Fruit fly (Drosophila melanogaster) whole organism, embryonic: Measurements from ENCODE around the gene pasi2.

Experiments used
- ATbp ChIP-seq: fragments of 200-800 bp; sonication (Bioruptor generic); optimal IDR thresholded peaks from 2 replicates; lab custom pipeline; 2017; ENCODE audit warnings: missing biosample characterization, mild to moderate bottlenecking, missing genetic modification characterization, missing genetic modification reagents
- B-H1 ChIP-seq: fragments of 200-800 bp; sonication (Bioruptor generic); IDR thresholded peaks from 3 replicates; pipeline ENCODE4 v1.3.6; 2022; ENCODE audit warnings: missing biosample characterization, missing genetic modification characterization
- CG10565 ChIP-seq: fragments of 200-800 bp; sonication (Bioruptor generic); optimal IDR thresholded peaks from 3 replicates; lab custom pipeline; 2016; ENCODE audit warnings: missing biosample characterization, mild to moderate bottlenecking, missing genetic modification characterization
- CG11247 ChIP-seq: fragments of 200-800 bp; sonication (Bioruptor generic); IDR thresholded peaks from 2 replicates; pipeline ENCODE4 v1.3.6; 2022; ENCODE audit warnings: missing biosample characterization, missing genetic modification characterization
- CG11456 ChIP-seq: fragments of 200-800 bp; sonication (Bioruptor generic); IDR thresholded peaks from 3 replicates; pipeline ENCODE4 v1.3.6; 2022; ENCODE audit warnings: missing biosample characterization, missing genetic modification characterization
- CG12236 ChIP-seq: fragments of 200-800 bp; sonication (Bioruptor generic); optimal IDR thresholded peaks from 2 replicates; lab custom pipeline; 2016; ENCODE audit warnings: missing biosample characterization, missing genetic modification characterization
- CG1529 ChIP-seq: fragments of 200-800 bp; sonication (Bioruptor generic); optimal IDR thresholded peaks from 3 replicates; lab custom pipeline; 2018; ENCODE audit warnings: missing biosample characterization, missing genetic modification characterization
- CG1602 ChIP-seq: fragments of 200-800 bp; sonication (Bioruptor generic); optimal IDR thresholded peaks from 3 replicates; lab custom pipeline; 2016; ENCODE audit warnings: missing biosample characterization, missing genetic modification characterization
- CG16779 ChIP-seq: fragments of 200-800 bp; sonication (Bioruptor generic); IDR thresholded peaks from 2 replicates; pipeline ENCODE4 v1.3.6; 2022; ENCODE audit warnings: missing biosample characterization, missing genetic modification characterization
- CG17328 ChIP-seq: fragments of 200-800 bp; sonication (Bioruptor generic); IDR thresholded peaks from 2 replicates; pipeline ENCODE4 v1.3.6; 2022; ENCODE audit warnings: missing biosample characterization, missing genetic modification characterization
- CG1832 ChIP-seq: fragments of 200-800 bp; sonication (Bioruptor generic); optimal IDR thresholded peaks from 2 replicates; lab custom pipeline; 2017; ENCODE audit warnings: missing biosample characterization, mild to moderate bottlenecking, missing genetic modification characterization, inconsistent platforms
- CG2129 ChIP-seq: fragments of 200-800 bp; sonication (Bioruptor generic); IDR thresholded peaks from 2 replicates; pipeline ENCODE4 v1.3.6; 2022; ENCODE audit warnings: missing biosample characterization, missing genetic modification characterization; ENCODE audit not compliant: partially characterized antibody
- CG2202 ChIP-seq: fragments of 200-800 bp; sonication (Bioruptor generic); optimal IDR thresholded peaks from 2 replicates; lab custom pipeline; 2018; ENCODE audit warnings: missing biosample characterization, mild to moderate bottlenecking, missing genetic modification characterization
- CG2889 ChIP-seq: fragments of 200-800 bp; sonication (Bioruptor generic); IDR thresholded peaks from 3 replicates; pipeline ENCODE4 v1.3.6; 2022; ENCODE audit warnings: missing biosample characterization, missing genetic modification characterization
- CG30431 ChIP-seq: fragments of 200-800 bp; sonication (Bioruptor generic); optimal IDR thresholded peaks from 2 replicates; lab custom pipeline; 2017; ENCODE audit warnings: missing biosample characterization, missing genetic modification characterization
- CG4424 ChIP-seq: fragments of 200-800 bp; sonication (Bioruptor generic); optimal IDR thresholded peaks from 3 replicates; lab custom pipeline; 2016; ENCODE audit warnings: missing biosample characterization, missing genetic modification characterization
- CG4730 ChIP-seq: fragments of 200-800 bp; sonication (Bioruptor generic); IDR thresholded peaks from 2 replicates; pipeline ENCODE4 v1.3.6; 2022; ENCODE audit warnings: missing biosample characterization, missing genetic modification characterization
- CG6254 ChIP-seq: fragments of 200-800 bp; sonication (Bioruptor generic); optimal IDR thresholded peaks from 3 replicates; lab custom pipeline; 2017; ENCODE audit warnings: mild to moderate bottlenecking, missing biosample characterization, missing genetic modification reagents, missing genetic modification characterization
- CG6654 ChIP-seq: fragments of 200-800 bp; sonication (Bioruptor generic); optimal IDR thresholded peaks from 2 replicates; lab custom pipeline; 2017; ENCODE audit warnings: missing biosample characterization, mild to moderate bottlenecking, missing genetic modification characterization
- CG6683 ChIP-seq: fragments of 200-800 bp; sonication (Bioruptor generic); optimal IDR thresholded peaks from 2 replicates; lab custom pipeline; 2017; ENCODE audit warnings: missing biosample characterization, mild to moderate bottlenecking, missing genetic modification characterization, missing genetic modification reagents
- CG9215 ChIP-seq: fragments of 200-800 bp; sonication (Bioruptor generic); IDR thresholded peaks from 2 replicates; pipeline ENCODE4 v1.3.6; 2022; ENCODE audit warnings: missing biosample characterization, missing genetic modification characterization
- CG9876 ChIP-seq: fragments of 200-800 bp; sonication (Bioruptor generic); optimal IDR thresholded peaks from 2 replicates; lab custom pipeline; 2016; ENCODE audit warnings: missing biosample characterization, missing genetic modification characterization
- CG9932 ChIP-seq: fragments of 200-800 bp; sonication (Bioruptor generic); IDR thresholded peaks from 2 replicates; pipeline ENCODE4 v1.3.6; 2022; ENCODE audit warnings: missing biosample characterization, missing genetic modification characterization
- E2f2 ChIP-seq: fragments of 200-800 bp; sonication (Bioruptor generic); IDR thresholded peaks from 2 replicates; pipeline ENCODE4 v1.3.6; 2022; ENCODE audit warnings: missing biosample characterization, missing genetic modification characterization
- HmgZ ChIP-seq: fragments of 200-800 bp; sonication (Bioruptor generic); optimal IDR thresholded peaks from 2 replicates; lab custom pipeline; 2018; ENCODE audit warnings: missing biosample characterization, mild to moderate bottlenecking, missing genetic modification characterization
- NC2α ChIP-seq: fragments of 200-800 bp; sonication (Bioruptor generic); optimal IDR thresholded peaks from 2 replicates; lab custom pipeline; 2016; ENCODE audit warnings: missing biosample characterization, missing genetic modification characterization
- Ravus ChIP-seq: fragments of 200-800 bp; sonication (Bioruptor generic); IDR thresholded peaks from 2 replicates; pipeline ENCODE4 v1.3.6; 2022; ENCODE audit warnings: missing biosample characterization, missing genetic modification characterization
- Stat92E ChIP-seq, 3 experiments: fragments of >200 bp in 2 of 3; fragments of 200-800 bp in 1 of 3; sonication (Bioruptor generic) in 1 of 3; optimal IDR thresholded peaks; 2 replicates each; lab custom pipeline; 2017 to 2019; ENCODE audit warnings: missing biosample characterization in 3 of 3, missing genetic modification characterization in 3 of 3, mild to moderate bottlenecking in 1 of 3, moderate library complexity in 1 of 3
- ab ChIP-seq: fragments of 200-800 bp; sonication (Bioruptor generic); optimal IDR thresholded peaks from 2 replicates; lab custom pipeline; 2016; ENCODE audit warnings: missing biosample characterization, missing genetic modification characterization
- bowl ChIP-seq: fragments of 200-800 bp; sonication (Bioruptor generic); IDR thresholded peaks from 2 replicates; pipeline ENCODE4 v1.3.6; 2022; ENCODE audit warnings: missing biosample characterization, missing genetic modification characterization
- br ChIP-seq: fragments of >200 bp; optimal IDR thresholded peaks from 2 replicates; lab custom pipeline; 2017
- bsh ChIP-seq, 2 experiments: fragments of 200-800 bp; sonication (Bioruptor generic); optimal IDR thresholded peaks; 2 replicates each; lab custom pipeline; 2017 to 2018; ENCODE audit warnings: mild to moderate bottlenecking in 2 of 2, missing biosample characterization in 2 of 2, missing genetic modification characterization in 2 of 2, moderate library complexity in 1 of 2
- croc ChIP-seq: fragments of 200-800 bp; sonication (Bioruptor generic); conservative IDR thresholded peaks from 3 replicates; pipeline ENCODE4 v1.3.6; 2022; ENCODE audit warnings: missing biosample characterization, missing genetic modification characterization
- dysf ChIP-seq: fragments of 200-800 bp; sonication (Bioruptor generic); IDR thresholded peaks from 3 replicates; pipeline ENCODE4 v1.3.6; 2022; ENCODE audit warnings: missing biosample characterization, missing genetic modification characterization
- en ChIP-seq: fragments of 200-800 bp; sonication (Bioruptor generic); optimal IDR thresholded peaks from 2 replicates; lab custom pipeline; 2016; ENCODE audit warnings: missing biosample characterization, missing genetic modification characterization
- gcm2 ChIP-seq: fragments of 200-800 bp; sonication (Bioruptor generic); optimal IDR thresholded peaks from 2 replicates; lab custom pipeline; 2016; ENCODE audit warnings: missing biosample characterization, missing genetic modification characterization
- gem ChIP-seq: fragments of 200-800 bp; sonication (Bioruptor generic); optimal IDR thresholded peaks from 2 replicates; lab custom pipeline; 2019; ENCODE audit warnings: missing biosample characterization, mild to moderate bottlenecking, missing genetic modification characterization, moderate library complexity
- gsb-n ChIP-seq: fragments of 200-800 bp; sonication (Bioruptor generic); optimal IDR thresholded peaks from 3 replicates; lab custom pipeline; 2018; ENCODE audit warnings: missing biosample characterization, mild to moderate bottlenecking, missing genetic modification characterization
- jigr1 ChIP-seq: fragments of 200-800 bp; sonication (Bioruptor generic); IDR thresholded peaks from 3 replicates; pipeline ENCODE4 v1.3.6; 2022; ENCODE audit warnings: missing biosample characterization, missing genetic modification characterization
- odd ChIP-seq: fragments of 200-800 bp; sonication (Bioruptor generic); optimal IDR thresholded peaks from 2 replicates; lab custom pipeline; 2017; ENCODE audit warnings: missing biosample characterization, mild to moderate bottlenecking, missing genetic modification characterization
- pan ChIP-seq, 4 experiments: fragments of >200 bp in 3 of 4; fragments of 200-800 bp in 1 of 4; sonication (Bioruptor generic) in 1 of 4; optimal IDR thresholded peaks in 3 of 4; IDR thresholded peaks in 1 of 4; 2 replicates each; pipeline versions ENCODE4 v1.3.6 to Lab custom; 2017 to 2022; ENCODE audit warnings: missing biosample characterization in 2 of 4, missing genetic modification characterization in 2 of 4, mixed read lengths in 1 of 4
- pita ChIP-seq: fragments of 200-800 bp; sonication (Bioruptor generic); optimal IDR thresholded peaks from 2 replicates; lab custom pipeline; 2017; ENCODE audit warnings: missing biosample characterization, mild to moderate bottlenecking, missing genetic modification characterization
- row ChIP-seq: fragments of 200-800 bp; sonication (Bioruptor generic); IDR thresholded peaks from 3 replicates; pipeline ENCODE4 v1.3.6; 2022; ENCODE audit warnings: missing biosample characterization, missing genetic modification characterization
- schlank ChIP-seq: fragments of 200-800 bp; sonication (Bioruptor generic); optimal IDR thresholded peaks from 2 replicates; lab custom pipeline; 2018; ENCODE audit warnings: missing biosample characterization, mild to moderate bottlenecking, missing genetic modification characterization
- sd ChIP-seq: fragments of 200-800 bp; sonication (Bioruptor generic); optimal IDR thresholded peaks from 3 replicates; lab custom pipeline; 2018; ENCODE audit warnings: missing biosample characterization, mild to moderate bottlenecking, missing genetic modification characterization, moderate library complexity
- sim ChIP-seq: fragments of 200-800 bp; sonication (Bioruptor generic); IDR thresholded peaks from 2 replicates; pipeline ENCODE4 v1.3.6; 2022; ENCODE audit warnings: missing biosample characterization, missing genetic modification characterization
- tgo ChIP-seq: fragments of 200-800 bp; sonication (Bioruptor generic); IDR thresholded peaks from 3 replicates; pipeline ENCODE4 v1.3.6; 2022; ENCODE audit warnings: missing biosample characterization, missing genetic modification characterization
- tin ChIP-seq: fragments of 200-800 bp; sonication (Bioruptor generic); optimal IDR thresholded peaks from 3 replicates; lab custom pipeline; 2016; ENCODE audit warnings: missing biosample characterization, missing genetic modification characterization
- wek ChIP-seq: fragments of 200-800 bp; sonication (Bioruptor generic); optimal IDR thresholded peaks from 3 replicates; lab custom pipeline; 2018; ENCODE audit warnings: missing biosample characterization, mild to moderate bottlenecking, missing genetic modification characterization, moderate library complexity

pasi2 gene

DNA sequence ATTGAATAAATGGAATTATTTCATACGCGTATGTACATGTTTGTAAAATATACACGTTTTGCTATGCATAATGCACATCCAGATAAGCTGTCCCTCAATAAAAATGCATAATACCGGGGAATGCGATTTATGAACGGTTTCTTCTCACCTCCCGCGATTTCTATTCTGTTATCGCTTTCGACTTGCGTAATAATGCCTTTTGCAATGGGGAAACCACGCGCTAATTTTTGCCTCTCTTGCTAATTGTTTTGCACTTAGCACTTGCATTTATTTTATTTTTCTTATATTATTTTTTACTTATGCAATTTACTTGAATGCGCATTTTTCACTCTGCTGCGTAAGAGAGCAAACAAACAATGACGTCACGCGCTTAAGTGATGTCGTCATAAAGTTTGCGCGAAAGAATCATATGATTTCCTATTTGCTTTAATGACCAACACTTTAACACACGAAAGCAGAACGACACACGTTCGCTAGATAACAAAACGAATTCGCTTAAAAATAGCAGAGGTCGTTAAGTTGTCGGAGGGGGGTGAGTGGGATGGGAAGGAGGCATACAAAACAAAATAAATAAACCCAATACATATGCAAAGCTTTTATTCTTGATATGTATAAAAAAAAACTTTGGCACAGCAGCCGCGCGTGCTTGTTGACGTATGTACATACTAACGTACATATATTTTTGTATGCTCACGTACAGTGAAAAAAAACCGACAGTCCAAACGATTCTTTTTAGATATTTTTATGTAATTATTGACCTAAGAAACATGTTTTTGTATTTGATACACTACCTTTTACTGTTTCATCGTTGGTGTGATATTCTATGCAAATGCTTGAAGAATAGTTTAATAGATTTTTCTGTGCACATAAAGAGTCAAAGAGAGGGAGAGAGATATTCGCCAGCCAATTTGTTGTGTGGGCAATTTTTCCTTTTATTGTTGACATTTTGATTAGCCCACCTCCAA lies 16.7 kb downstream of the pasi2 start (continued):
- TF ChIP-seq CG1832 = no peak
- no peak for TF ChIP-seq CG9932
- no peak for TF ChIP-seq CG17328
- no peak for TF ChIP-seq ATbp
- TF ChIP-seq gcm2 (GFP tag; lab: Kevin White, UChicago) = peak; percentile 33
- TF ChIP-seq ab = peak; percentile 14
- TF ChIP-seq CG16779 (GFP tag; lab: Robert Waterston, UW) = no peak
- TF ChIP-seq CG4730 (GFP tag; lab: Robert Waterston, UW) = no peak
- TF ChIP-seq B-H1 (GFP tag; lab: Robert Waterston, UW) = no peak
- no peak for TF ChIP-seq pan (optimal IDR thresholded peaks at IDR 0.05; lab: Kevin White, UChicago)
- TF ChIP-seq pan (GFP tag; optimal IDR thresholded peaks at IDR 0.05 in 1 of 2, IDR thresholded peaks at IDR 0.05 in 1 of 2) = no peak
- TF ChIP-seq en (GFP tag; lab: Kevin White, UChicago) = peak; percentile 65
- no peak for TF ChIP-seq dysf (GFP tag; lab: Robert Waterston, UW)
- TF ChIP-seq CG9876 (GFP tag; lab: Kevin White, UChicago) = peak; percentile 24
- no peak for TF ChIP-seq wek (GFP tag; lab: Kevin White, UChicago)
- TF ChIP-seq CG11247 (GFP tag; lab: Robert Waterston, UW) = no peak
- TF ChIP-seq pita = no peak
- no peak for TF ChIP-seq CG6654
- peak; percentile 76 for TF ChIP-seq sd (tag; lab: Kevin White, UChicago)
- no peak for TF ChIP-seq Ravus (GFP tag; lab: Robert Waterston, UW)
- peak; percentile 57 for TF ChIP-seq schlank (tag; lab: Kevin White, UChicago)
- TF ChIP-seq CG11456 = no peak
- TF ChIP-seq row (GFP tag; lab: Robert Waterston, UW) = no peak
- no peak for TF ChIP-seq sim (GFP tag; lab: Robert Waterston, UW)
- no peak for TF ChIP-seq CG12236
- TF ChIP-seq NC2α (GFP tag; lab: Kevin White, UChicago) = peak; percentile 35
- no peak for TF ChIP-seq CG30431 (GFP tag; lab: Kevin White, UChicago)
- no peak for TF ChIP-seq jigr1 (GFP tag; lab: Robert Waterston, UW)
- no peak for TF ChIP-seq tgo (GFP tag; lab: Robert Waterston, UW)
- no peak for TF ChIP-seq bowl (GFP tag; lab: Robert Waterston, UW)
- TF ChIP-seq croc (GFP tag; lab: Robert Waterston, UW) = no peak
- peak; percentile 51 for TF ChIP-seq CG4424 (GFP tag; lab: Kevin White, UChicago)
- TF ChIP-seq CG1529 (GFP tag; lab: Kevin White, UChicago) = no peak
- TF ChIP-seq CG6254 = no peak
- TF ChIP-seq br (lab: Kevin White, UChicago) = no peak
- no peak for TF ChIP-seq CG6683
- no peak for TF ChIP-seq CG10565 (GFP tag; lab: Kevin White, UChicago)
- peak in 1 of 2 experiments; percentile 40 for TF ChIP-seq bsh (GFP tag; optimal IDR thresholded peaks at IDR 0.05; lab: Kevin White, UChicago)
- TF ChIP-seq gsb-n = no peak
- TF ChIP-seq odd = peak; percentile 13
- peak; percentile 46 for TF ChIP-seq CG1602 (GFP tag; lab: Kevin White, UChicago)
- no peak for TF ChIP-seq CG2129 (GFP tag; lab: Robert Waterston, UW)
- no peak for TF ChIP-seq CG9215 (GFP tag; lab: Robert Waterston, UW)
- no peak for TF ChIP-seq E2f2 (GFP tag; lab: Robert Waterston, UW)
- TF ChIP-seq HmgZ (tag; lab: Kevin White, UChicago) = peak; percentile 59
- TF ChIP-seq gem = peak; percentile 74
- TF ChIP-seq Stat92E (GFP tag; optimal IDR thresholded peaks at IDR 0.05; lab: Kevin White, UChicago) = no peak
- peak; percentile 37 for TF ChIP-seq tin (GFP tag; lab: Kevin White, UChicago)
- TF ChIP-seq CG2889 (GFP tag; lab: Robert Waterston, UW) = no peak
- TF ChIP-seq CG2202 = no peak
